Worm (Caenorhabditis elegans) whole organism, L4 larva: ENCODE data around the gene chil-1.

ENCODE experiments used
- Y48G9A.11 ChIP-seq: fragments of 200-800 bp; sonication (Bioruptor generic); IDR thresholded peaks from 2 replicates; pipeline ENCODE4 v1.3.6; 2022; ENCODE audit warnings: missing genetic modification reagents, missing genetic modification characterization, missing compliant biosample characterization
- ceh-32 ChIP-seq: sonication (generic microtip); optimal IDR thresholded peaks from 2 replicates; lab custom pipeline; 2016; ENCODE audit warnings: mild to moderate bottlenecking, missing genetic modification characterization, missing compliant biosample characterization; ENCODE audit not compliant: poor library complexity
- cey-2 ChIP-seq: sonication (generic microtip); optimal IDR thresholded peaks from 3 replicates; lab custom pipeline; 2017; ENCODE audit warnings: missing genetic modification characterization, mild to moderate bottlenecking, missing compliant biosample characterization, antibody characterized with exemption, borderline replicate concordance; ENCODE audit not compliant: insufficient read depth
- fos-1 ChIP-seq: fragments of 150-350 bp; optimal IDR thresholded peaks from 2 replicates; lab custom pipeline; 2014; ENCODE audit warnings: missing biosample characterization, missing genetic modification characterization
- mdl-1 ChIP-seq, 2 experiments: fragments of 150-350 bp in 1 of 2; sonication (generic microtip) in 1 of 2; optimal IDR thresholded peaks; 2 replicates each; lab custom pipeline; 2014 to 2017; ENCODE audit warnings: missing biosample characterization in 2 of 2, missing genetic modification characterization in 2 of 2
- mdt-29 ChIP-seq: fragments of 200-800 bp; sonication (Bioruptor generic); IDR thresholded peaks from 2 replicates; pipeline ENCODE4 v1.3.6; 2022; ENCODE audit warnings: missing genetic modification reagents, missing genetic modification characterization, missing compliant biosample characterization
- mep-1 ChIP-seq: fragments of 150-350 bp; sonication (generic microtip); optimal IDR thresholded peaks from 3 replicates; lab custom pipeline; 2014; ENCODE audit warnings: missing biosample characterization, missing genetic modification characterization
- nhr-11 ChIP-seq: fragments of 150-350 bp; optimal IDR thresholded peaks from 2 replicates; lab custom pipeline; 2014; ENCODE audit warnings: missing biosample characterization, missing genetic modification characterization
- nhr-237 ChIP-seq: sonication (generic microtip); optimal IDR thresholded peaks from 2 replicates; lab custom pipeline; 2017; ENCODE audit warnings: missing biosample characterization, missing genetic modification characterization
- nhr-28 ChIP-seq: fragments of 150-350 bp; optimal IDR thresholded peaks from 2 replicates; lab custom pipeline; 2014; ENCODE audit warnings: missing biosample characterization, missing genetic modification characterization
- spr-1 ChIP-seq: sonication (generic microtip); optimal IDR thresholded peaks from 2 replicates; lab custom pipeline; 2016; ENCODE audit warnings: mild to moderate bottlenecking, missing genetic modification characterization, missing compliant biosample characterization
- ztf-11 ChIP-seq: fragments of 150-350 bp; optimal IDR thresholded peaks from 2 replicates; lab custom pipeline; 2014; ENCODE audit warnings: missing biosample characterization, missing genetic modification characterization

- TF ChIP-seq nhr-28 (no peak), Y48G9A.11 (GFP tag; lab: Robert Waterston, UW) (no peak), ceh-32 (tag; lab: Kevin White, UChicago) (no peak), ztf-11 (no peak), nhr-11 (tag; lab: Kevin White, UChicago) (no peak), spr-1 (no peak), fos-1 (no peak), mdl-1 (tag; optimal IDR thresholded peaks at IDR 0.05; lab: Kevin White, UChicago) (no peak), nhr-237 (tag; lab: Kevin White, UChicago) (no peak), mep-1 (tag; lab: Kevin White, UChicago) (no peak), mdt-29 (no peak), cey-2 (tag; lab: Kevin White, UChicago) (no peak)
Observed at ce11 chrII:9898744-9899143, 32.5 kb upstream of the chil-1 start.
